Worm (Caenorhabditis elegans) whole organism, late embryonic: ENCODE data around the gene F39E9.6.
"Not testable (repeated sequence)": the region's sequence is repeated elsewhere in the genome, so short reads cannot be mapped to it uniquely, and the experiment has no call there.

Experiments used
- F13H6.1 ChIP-seq: sonication (generic microtip); optimal IDR thresholded peaks from 2 replicates; lab custom pipeline; 2016; ENCODE audit warnings: missing genetic modification characterization, missing compliant biosample characterization
- K02D7.2 ChIP-seq: sonication (generic microtip); optimal IDR thresholded peaks from 2 replicates; lab custom pipeline; 2017; ENCODE audit warnings: mild to moderate bottlenecking, missing genetic modification characterization, missing compliant biosample characterization
- K09A11.1 ChIP-seq: sonication (generic microtip); optimal IDR thresholded peaks from 2 replicates; lab custom pipeline; 2017; ENCODE audit warnings: antibody characterized with exemption, mild to moderate bottlenecking, missing genetic modification characterization, missing compliant biosample characterization; ENCODE audit not compliant: insufficient read depth
- T23F11.4 ChIP-seq: fragments of 200-800 bp; sonication (Bioruptor generic); optimal IDR thresholded peaks from 2 replicates; lab custom pipeline; 2018; ENCODE audit warnings: mild to moderate bottlenecking, missing genetic modification characterization, missing compliant biosample characterization
- Y22D7AL.16 ChIP-seq: sonication (generic microtip); optimal IDR thresholded peaks from 2 replicates; lab custom pipeline; 2016; ENCODE audit warnings: missing genetic modification characterization, missing compliant biosample characterization
- ama-1 ChIP-seq: fragments of 150-350 bp; optimal IDR thresholded peaks from 2 replicates; lab custom pipeline; 2014
- ceh-14 ChIP-seq: sonication (generic microtip); optimal IDR thresholded peaks from 2 replicates; lab custom pipeline; 2016; ENCODE audit warnings: missing genotype, missing genetic modification characterization, missing compliant biosample characterization
- ceh-19 ChIP-seq: fragments of 200-800 bp; sonication (Bioruptor generic); optimal IDR thresholded peaks from 2 replicates; lab custom pipeline; 2018; ENCODE audit warnings: mild to moderate bottlenecking, missing genetic modification characterization, missing compliant biosample characterization
- ceh-2 ChIP-seq: sonication (generic microtip); optimal IDR thresholded peaks from 2 replicates; lab custom pipeline; 2016; ENCODE audit warnings: missing genotype, missing genetic modification characterization, missing compliant biosample characterization
- ceh-24 ChIP-seq: sonication (generic microtip); optimal IDR thresholded peaks from 2 replicates; lab custom pipeline; 2016; ENCODE audit warnings: mild to moderate bottlenecking, missing genetic modification characterization, missing compliant biosample characterization
- ceh-30 ChIP-seq: fragments of 150-350 bp; optimal IDR thresholded peaks from 2 replicates; lab custom pipeline; 2014; ENCODE audit warnings: missing biosample characterization, missing genetic modification characterization
- ceh-31 ChIP-seq: sonication (generic microtip); optimal IDR thresholded peaks from 2 replicates; lab custom pipeline; 2016; ENCODE audit warnings: missing genetic modification characterization, missing compliant biosample characterization
- ceh-34 ChIP-seq: sonication (generic microtip); optimal IDR thresholded peaks from 2 replicates; lab custom pipeline; 2016; ENCODE audit warnings: mild to moderate bottlenecking, missing genetic modification characterization, missing compliant biosample characterization
- ceh-45 ChIP-seq: fragments of 200-800 bp; sonication (Bioruptor generic); IDR thresholded peaks from 2 replicates; pipeline ENCODE4 v1.3.6; 2022; ENCODE audit warnings: missing genetic modification reagents, missing genetic modification characterization, missing compliant biosample characterization
- ceh-48 ChIP-seq: sonication (generic microtip); optimal IDR thresholded peaks from 2 replicates; lab custom pipeline; 2016; ENCODE audit warnings: missing genetic modification characterization, inconsistent platforms, missing compliant biosample characterization
- ceh-6 ChIP-seq: fragments of 200-800 bp; sonication (Bioruptor generic); optimal IDR thresholded peaks from 2 replicates; lab custom pipeline; 2018; ENCODE audit warnings: mild to moderate bottlenecking, missing genetic modification characterization, missing compliant biosample characterization
- ceh-9 ChIP-seq: sonication (generic microtip); optimal IDR thresholded peaks from 2 replicates; lab custom pipeline; 2016; ENCODE audit warnings: mild to moderate bottlenecking, missing genetic modification characterization, inconsistent platforms, missing compliant biosample characterization
- che-1 ChIP-seq: sonication (generic microtip); optimal IDR thresholded peaks from 2 replicates; lab custom pipeline; 2016; ENCODE audit warnings: mild to moderate bottlenecking, missing genetic modification characterization, missing compliant biosample characterization
- ets-4 ChIP-seq: sonication (generic microtip); optimal IDR thresholded peaks from 2 replicates; lab custom pipeline; 2016; ENCODE audit warnings: missing genetic modification characterization, missing compliant biosample characterization
- eyg-1 ChIP-seq: sonication (generic microtip); optimal IDR thresholded peaks from 2 replicates; lab custom pipeline; 2016; ENCODE audit warnings: missing genotype, missing genetic modification characterization, missing compliant biosample characterization
- fax-1 ChIP-seq: sonication (generic microtip); optimal IDR thresholded peaks from 2 replicates; lab custom pipeline; 2016; ENCODE audit warnings: missing genotype, missing genetic modification characterization, missing compliant biosample characterization
- fkh-10 ChIP-seq: fragments of 150-350 bp; optimal IDR thresholded peaks from 2 replicates; lab custom pipeline; 2014; ENCODE audit warnings: missing biosample characterization, missing genetic modification reagents, missing genetic modification characterization
- hlh-13 ChIP-seq: fragments of 200-800 bp; sonication (Bioruptor generic); optimal IDR thresholded peaks from 2 replicates; lab custom pipeline; 2018; ENCODE audit warnings: mild to moderate bottlenecking, missing genetic modification characterization, missing compliant biosample characterization
- hlh-15 ChIP-seq: sonication (generic microtip); optimal IDR thresholded peaks from 2 replicates; lab custom pipeline; 2016; ENCODE audit warnings: missing genetic modification characterization, missing compliant biosample characterization
- hlh-30 ChIP-seq: sonication (generic microtip); optimal IDR thresholded peaks from 2 replicates; lab custom pipeline; 2017; ENCODE audit warnings: antibody characterized with exemption, missing genetic modification characterization, missing compliant biosample characterization; ENCODE audit not compliant: insufficient read depth
- hlh-8 ChIP-seq: sonication (generic microtip); optimal IDR thresholded peaks from 2 replicates; lab custom pipeline; 2016; ENCODE audit warnings: missing genotype, missing genetic modification characterization, missing compliant biosample characterization
- lin-11 ChIP-seq: fragments of 200-800 bp; sonication (Bioruptor generic); optimal IDR thresholded peaks from 2 replicates; lab custom pipeline; 2018; ENCODE audit warnings: mild to moderate bottlenecking, missing genetic modification characterization, missing compliant biosample characterization
- mec-3 ChIP-seq: sonication (generic microtip); optimal IDR thresholded peaks from 2 replicates; lab custom pipeline; 2016; ENCODE audit warnings: borderline replicate concordance, missing genetic modification characterization, missing compliant biosample characterization
- nhr-232 ChIP-seq: sonication (generic microtip); optimal IDR thresholded peaks from 2 replicates; lab custom pipeline; 2016; ENCODE audit warnings: missing genetic modification characterization, missing compliant biosample characterization
- npax-4 ChIP-seq: sonication (generic microtip); optimal IDR thresholded peaks from 2 replicates; lab custom pipeline; 2016; ENCODE audit warnings: missing genetic modification characterization, missing compliant biosample characterization
- odd-2 ChIP-seq: sonication (generic microtip); optimal IDR thresholded peaks from 2 replicates; lab custom pipeline; 2017; ENCODE audit warnings: antibody characterized with exemption, mild to moderate bottlenecking, missing genetic modification characterization, missing compliant biosample characterization
- pag-3 ChIP-seq: sonication (generic microtip); optimal IDR thresholded peaks from 2 replicates; lab custom pipeline; 2016; ENCODE audit warnings: missing compliant biosample characterization, missing genetic modification characterization, borderline replicate concordance
- pha-2 ChIP-seq: sonication (generic microtip); optimal IDR thresholded peaks from 2 replicates; lab custom pipeline; 2017; ENCODE audit warnings: mild to moderate bottlenecking, missing genetic modification characterization, missing compliant biosample characterization
- pha-4 ChIP-seq: fragments of 150-350 bp; optimal IDR thresholded peaks from 2 replicates; lab custom pipeline; 2018; ENCODE audit warnings: missing biosample characterization, missing genetic modification reagents, missing genetic modification characterization
- ref-2 ChIP-seq: sonication (generic microtip); optimal IDR thresholded peaks from 2 replicates; lab custom pipeline; 2016; ENCODE audit warnings: missing genetic modification characterization, missing compliant biosample characterization
- rnt-1 ChIP-seq: sonication (generic microtip); optimal IDR thresholded peaks from 2 replicates; lab custom pipeline; 2016; ENCODE audit warnings: missing genetic modification characterization, missing compliant biosample characterization
- tbx-2 ChIP-seq: sonication (generic microtip); optimal IDR thresholded peaks from 2 replicates; lab custom pipeline; 2016; ENCODE audit warnings: missing genetic modification characterization, missing compliant biosample characterization
- ttx-3 ChIP-seq: sonication (generic microtip); optimal IDR thresholded peaks from 2 replicates; lab custom pipeline; 2016; ENCODE audit warnings: missing genetic modification reagents, missing genetic modification characterization, missing compliant biosample characterization
- unc-42 ChIP-seq: sonication (generic microtip); optimal IDR thresholded peaks from 2 replicates; lab custom pipeline; 2016; ENCODE audit warnings: missing genotype, missing genetic modification characterization, missing compliant biosample characterization
- unc-55 ChIP-seq: sonication (generic microtip); optimal IDR thresholded peaks from 2 replicates; lab custom pipeline; 2017; ENCODE audit warnings: missing biosample characterization, missing genetic modification reagents, missing genetic modification characterization
- unc-86 ChIP-seq: sonication (generic microtip); optimal IDR thresholded peaks from 2 replicates; lab custom pipeline; 2016; ENCODE audit warnings: missing genetic modification characterization, missing compliant biosample characterization
- ztf-16 ChIP-seq: sonication (generic microtip); optimal IDR thresholded peaks from 2 replicates; lab custom pipeline; 2017; ENCODE audit warnings: missing genetic modification characterization, missing compliant biosample characterization

Gene F39E9.6

ce11 chrII:3295193-3295592 is 18.1 kb downstream of the F39E9.6 start, which contains the start of gene btb-17:
Gene btb-17, plus strand, starts transcription at chrII:3295405.
- no peak for TF ChIP-seq K02D7.2 (tag; lab: Kevin White, UChicago)
- TF ChIP-seq nhr-232 (tag; lab: Kevin White, UChicago) = no peak
- TF ChIP-seq ceh-24 (tag; lab: Kevin White, UChicago) = no peak
- no peak for TF ChIP-seq ets-4 (tag; lab: Kevin White, UChicago)
- no peak for TF ChIP-seq ceh-14 (tag; lab: Kevin White, UChicago)
- no peak for TF ChIP-seq hlh-8 (tag; lab: Kevin White, UChicago)
- TF ChIP-seq fax-1 = no peak
- no peak for TF ChIP-seq mec-3 (tag; lab: Kevin White, UChicago)
- TF ChIP-seq ceh-6 (GFP tag; lab: Kevin White, UChicago) = no peak
- TF ChIP-seq npax-4 (tag; lab: Kevin White, UChicago) = no peak
- TF ChIP-seq ttx-3 = no peak
- TF ChIP-seq eyg-1 (tag; lab: Kevin White, UChicago) = no peak
- no peak for TF ChIP-seq tbx-2 (tag; lab: Kevin White, UChicago)
- no peak for TF ChIP-seq unc-86 (tag; lab: Kevin White, UChicago)
- TF ChIP-seq pag-3 (tag; lab: Kevin White, UChicago) = no peak
- TF ChIP-seq ceh-48 (tag; lab: Kevin White, UChicago) = no peak
- TF ChIP-seq odd-2 = no peak
- TF ChIP-seq, all 69 proteins: peak for 0

- not testable (repeated sequence) for TF ChIP-seq hlh-15, ama-1, unc-55
These were observed 22.8 kb downstream of the F39E9.6 start, which contains the start of gene F39E9.14 for ce11 chrII:3290544-3290943. Gene F39E9.14, minus strand, starts transcription at chrII:3290644.

DNA sequence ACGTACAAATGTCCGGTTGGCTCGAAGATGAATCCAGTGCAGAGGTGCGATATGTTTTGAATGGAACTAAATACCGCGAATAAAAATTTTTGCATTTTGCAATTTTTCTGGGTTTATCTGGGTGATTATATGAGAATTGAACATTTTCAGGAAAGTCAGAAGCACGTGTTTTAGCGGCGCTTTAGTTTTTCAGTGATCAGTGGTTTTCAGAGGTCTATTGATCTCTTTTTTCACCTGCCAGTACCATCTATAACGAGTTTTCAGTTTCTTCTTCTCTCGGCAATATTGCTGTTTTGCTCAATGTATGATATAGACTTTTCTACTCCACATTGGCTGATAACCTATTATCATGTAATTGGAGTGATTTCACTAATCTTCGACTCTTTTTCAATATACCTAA is 26.3 kb downstream of the F39E9.6 start, which contains the start of gene sri-63:
Gene sri-63, plus strand, starts transcription at position 301 of the 400 bp plus-strand sequence.
- TF ChIP-seq lin-11 (tag; lab: Kevin White, UChicago) = no peak
- no peak for TF ChIP-seq ceh-30
- TF ChIP-seq ceh-34 (tag; lab: Kevin White, UChicago) = no peak
- no peak for TF ChIP-seq ref-2
- TF ChIP-seq fkh-10 (GFP tag; lab: Kevin White, UChicago) = no peak
- TF ChIP-seq unc-86 (tag; lab: Kevin White, UChicago) = no peak
- no peak for TF ChIP-seq hlh-13 (GFP tag; lab: Kevin White, UChicago)
- TF ChIP-seq ttx-3 = no peak
- TF ChIP-seq ceh-9 (tag; lab: Kevin White, UChicago) = no peak
- TF ChIP-seq tbx-2 (tag; lab: Kevin White, UChicago) = no peak
- TF ChIP-seq ceh-6 (GFP tag; lab: Kevin White, UChicago) = no peak
- TF ChIP-seq pag-3 (tag; lab: Kevin White, UChicago) = no peak
- TF ChIP-seq ztf-16 (tag; lab: Kevin White, UChicago) = no peak

DNA sequence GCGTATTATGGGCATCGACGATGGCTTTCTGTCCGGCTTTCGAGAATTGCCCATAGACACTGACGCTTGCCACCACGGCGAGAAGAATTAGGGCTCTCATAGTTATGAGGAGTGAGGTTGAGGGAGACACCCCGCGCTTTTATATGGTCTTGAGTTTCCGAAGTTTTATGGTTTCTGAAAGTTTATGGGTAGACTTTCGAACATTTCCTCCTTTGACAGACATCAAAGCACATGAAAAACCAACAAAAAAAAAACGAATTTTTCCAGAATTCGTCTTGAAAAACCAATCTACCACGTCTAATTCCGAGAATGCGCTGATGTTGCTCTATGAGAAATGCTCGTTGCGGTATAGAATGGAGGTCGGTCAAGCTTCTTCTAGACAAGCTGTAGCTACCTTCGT is 28.8 kb downstream of the F39E9.6 start, which contains the start of gene scl-15:
Gene scl-15, minus strand, starts transcription at position 101 of the 400 bp plus-strand sequence.
- TF ChIP-seq hlh-30 (tag; lab: Kevin White, UChicago) (no peak), ref-2 (no peak), ama-1 (no peak), che-1 (no peak), ceh-48 (tag; lab: Kevin White, UChicago) (no peak), unc-42 (tag; lab: Kevin White, UChicago) (no peak), ceh-31 (tag; lab: Kevin White, UChicago) (no peak), F13H6.1 (tag; lab: Kevin White, UChicago) (no peak), ceh-2 (tag; lab: Kevin White, UChicago) (no peak), rnt-1 (tag; lab: Kevin White, UChicago) (no peak)

- TF ChIP-seq T23F11.4 (GFP tag; lab: Kevin White, UChicago) (no peak), hlh-13 (GFP tag; lab: Kevin White, UChicago) (no peak), odd-2 (no peak), unc-55 (no peak), ceh-45 (GFP tag; lab: Robert Waterston, UW) (no peak), ceh-14 (tag; lab: Kevin White, UChicago) (no peak), pha-2 (tag; lab: Kevin White, UChicago) (no peak), ceh-19 (GFP tag; lab: Kevin White, UChicago) (no peak), K09A11.1 (no peak), pha-4 (tag; lab: Kevin White, UChicago) (no peak), Y22D7AL.16 (tag; lab: Kevin White, UChicago) (no peak)
These were observed 31.0 kb downstream of the F39E9.6 start, which contains the start of gene nep-13 for ce11 chrII:3282353-3282752. Gene nep-13, plus strand, starts transcription at chrII:3282653.
